Worm (Caenorhabditis elegans) whole organism, dauer: ENCODE data around the gene math-25.
"Not testable (repeated sequence)": the region's sequence is repeated elsewhere in the genome, so short reads cannot be mapped to it uniquely, and the experiment has no call there.

ENCODE experiments used
- unc-62 ChIP-seq: sonication (generic microtip); optimal IDR thresholded peaks from 2 replicates; lab custom pipeline; 2017; ENCODE audit warnings: missing biosample characterization, missing genetic modification reagents, missing genetic modification characterization

The math-25 gene

DNA sequence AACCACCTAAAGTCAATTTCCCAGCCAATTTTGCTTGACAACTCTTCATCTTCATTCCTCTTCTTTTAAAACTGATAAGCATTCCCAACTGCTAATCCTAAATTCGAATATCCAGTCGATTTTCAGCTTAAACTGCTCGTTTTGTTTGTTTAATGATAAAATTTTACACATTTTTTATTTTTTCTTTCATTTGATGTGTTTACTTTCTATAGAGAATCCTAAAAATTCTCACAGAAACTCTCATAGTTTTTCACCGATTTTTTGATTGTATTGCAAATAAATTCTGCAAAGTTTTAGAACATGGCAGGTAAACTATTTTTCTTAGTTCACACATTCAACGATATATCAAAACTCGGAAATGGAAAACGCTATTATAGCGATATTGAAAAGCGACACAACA, at the start of gene math-25:
math-25 (plus strand) TSS at position 301 of the 400 bp plus-strand sequence.
- no peak for TF ChIP-seq unc-62 (GFP tag; lab: Kevin White, UChicago)

ce11 chrII:1848109-1848508, 47.8 kb upstream of the math-25 start, which contains the start of gene fbxb-97:
Gene fbxb-97 (minus strand): TSS chrII:1848161.
- no peak for TF ChIP-seq unc-62 (GFP tag; lab: Kevin White, UChicago)

DNA sequence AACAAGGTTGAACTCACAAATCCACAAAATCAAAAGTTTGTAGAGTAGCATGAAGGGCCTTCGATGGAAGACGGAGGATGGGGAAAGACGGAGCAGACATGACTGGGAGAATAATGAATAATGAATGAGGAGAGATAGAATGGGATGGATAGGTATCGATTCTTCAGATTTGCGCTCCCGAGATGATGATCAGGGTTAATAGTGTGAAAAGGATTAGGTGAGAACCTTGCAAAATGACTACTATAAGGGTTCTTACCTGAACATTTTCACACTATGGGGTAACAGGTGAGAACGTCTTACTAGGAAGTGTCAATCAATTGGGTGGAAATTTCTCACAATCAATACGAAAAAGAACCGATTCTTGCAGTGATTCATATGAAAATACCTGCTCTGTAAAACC, 45.6 kb upstream of the math-25 start, which contains the start of gene fbxb-96:
fbxb-96 (minus strand) TSS at position 101 of the 400 bp plus-strand sequence.
- TF ChIP-seq unc-62 (GFP tag; lab: Kevin White, UChicago) = no peak

DNA sequence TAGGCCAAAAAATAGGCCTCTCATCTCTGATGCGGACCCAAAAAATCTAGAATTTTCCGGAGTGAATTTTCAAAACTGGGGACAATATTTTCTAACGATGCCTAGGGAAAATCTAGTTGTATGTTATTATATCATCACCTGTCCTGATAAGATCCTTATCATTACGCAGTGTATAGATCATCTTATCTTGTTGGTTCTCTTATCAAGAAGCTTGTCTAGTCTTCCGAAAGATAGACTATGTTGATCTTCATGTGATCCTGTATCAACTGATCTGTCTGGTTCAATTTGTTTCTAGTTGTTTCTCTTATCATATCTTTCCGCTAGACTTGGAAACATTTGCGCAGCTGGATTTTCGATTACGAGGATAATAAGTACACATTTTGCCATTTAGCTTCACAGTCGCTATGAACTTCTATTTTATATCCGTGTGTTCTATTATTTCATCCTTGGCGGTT, 45.0 kb upstream of the math-25 start, which contains the start of gene C52E2.3:
C52E2.3 (plus strand) TSS at position 405 of the 455 bp plus-strand sequence.
- no peak for TF ChIP-seq unc-62 (GFP tag; lab: Kevin White, UChicago)

- no peak for TF ChIP-seq unc-62 (GFP tag; lab: Kevin White, UChicago)
Measured at ce11 chrII:1851716-1852115, 44.1 kb upstream of the math-25 start.

ce11 chrII:1852503-1852902, 43.4 kb upstream of the math-25 start, which contains the start of gene C52E2.2:
Gene C52E2.2 (plus strand): TSS chrII:1852803.
- TF ChIP-seq unc-62 (GFP tag; lab: Kevin White, UChicago) = no peak

DNA sequence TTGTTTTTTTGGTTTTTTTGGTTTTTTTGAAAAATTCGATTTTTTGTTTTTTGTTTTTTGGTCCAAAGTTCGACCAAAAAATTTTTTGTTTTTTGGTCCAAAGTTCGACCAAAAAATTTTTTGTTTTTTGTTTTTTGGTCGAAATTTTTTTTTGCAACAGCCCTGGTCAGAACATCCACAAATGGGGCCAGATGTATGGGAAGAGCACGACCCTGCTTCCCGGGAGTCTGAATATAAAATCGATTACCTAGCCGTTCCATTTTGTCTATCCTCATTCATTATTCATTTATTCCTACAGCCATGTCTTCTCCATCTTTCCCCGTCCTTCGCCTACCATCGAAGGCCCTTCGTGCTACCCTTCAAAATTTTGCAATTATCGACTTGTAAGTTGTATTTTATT, 41.8 kb upstream of the math-25 start, which contains the start of gene fbxb-95:
fbxb-95 (plus strand) TSS at position 301 of the 400 bp plus-strand sequence.
- TF ChIP-seq unc-62 (GFP tag; lab: Kevin White, UChicago) = not testable (repeated sequence)

DNA sequence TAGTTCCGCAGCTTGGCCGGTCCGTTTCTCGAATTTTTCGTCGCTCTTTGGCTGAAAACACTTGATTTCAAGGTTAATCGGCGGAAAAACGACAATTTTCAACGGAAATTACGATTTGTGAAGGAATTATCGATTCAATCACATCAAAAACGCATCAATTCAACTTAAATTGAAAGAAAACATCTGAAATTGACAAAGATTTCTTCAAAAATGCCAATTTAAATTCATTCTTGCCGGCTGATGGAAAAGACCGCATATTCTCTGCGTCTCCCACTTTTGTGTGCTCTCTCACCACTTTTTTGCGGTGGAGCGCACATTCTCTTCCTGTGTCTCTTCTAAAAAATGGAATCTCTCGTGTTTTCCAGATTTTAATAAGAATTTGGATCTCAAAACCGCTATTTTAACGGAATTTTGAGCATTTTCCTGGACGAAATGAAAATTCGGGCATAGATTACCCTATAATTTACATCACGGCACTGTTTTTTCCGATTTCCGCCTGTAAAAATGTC, 34.5 kb upstream of the math-25 start, which contains the start of gene C16C4.18:
C16C4.18 (minus strand) TSS at position 51 of the 509 bp plus-strand sequence.
- not testable (repeated sequence) for TF ChIP-seq unc-62 (GFP tag; lab: Kevin White, UChicago)

- TF ChIP-seq unc-62 (GFP tag; lab: Kevin White, UChicago) = not testable (repeated sequence)
Measured at ce11 chrII:1862334-1862733, 33.5 kb upstream of the math-25 start, which contains the start of gene fbxb-98. Gene fbxb-98 (plus strand): TSS chrII:1862634.

ce11 chrII:1864278-1864677, 31.6 kb upstream of the math-25 start, which contains the start of gene C16C4.17:
Gene C16C4.17 (plus strand): TSS chrII:1864578.
- no peak for TF ChIP-seq unc-62 (GFP tag; lab: Kevin White, UChicago)

ce11 chrII:1865683-1866431, 30.0 kb upstream of the math-25 start, which contains the start of gene math-15:
Gene math-15 (plus strand): TSS chrII:1866381.
- no peak for TF ChIP-seq unc-62 (GFP tag; lab: Kevin White, UChicago)

DNA sequence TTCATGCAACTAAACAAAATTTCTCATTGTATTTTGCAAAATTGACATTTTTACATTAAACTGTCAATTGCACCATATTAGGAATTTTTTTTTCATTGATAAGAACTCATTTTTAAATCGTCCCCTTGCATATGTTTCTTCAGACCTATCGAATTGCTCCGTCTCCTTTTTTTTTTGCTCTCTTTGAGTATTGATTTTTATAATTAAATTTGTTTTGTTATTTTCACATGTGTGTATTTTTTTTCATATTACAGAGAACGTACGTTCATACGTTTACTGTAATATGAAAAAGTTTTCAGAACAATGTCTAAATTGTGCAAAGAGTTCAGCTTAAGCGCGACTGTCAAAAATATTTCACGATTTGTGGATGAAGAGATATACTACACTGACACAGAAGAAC, 26.7 kb upstream of the math-25 start, which contains the start of gene math-14:
math-14 (plus strand) TSS at position 301 of the 400 bp plus-strand sequence.
- no peak for TF ChIP-seq unc-62 (GFP tag; lab: Kevin White, UChicago)

ce11 chrII:1870875-1871592, 24.8 kb upstream of the math-25 start, which contains the start of gene math-10:
Gene math-10 (plus strand): TSS chrII:1871542.
- TF ChIP-seq unc-62 (GFP tag; lab: Kevin White, UChicago) = no peak

- TF ChIP-seq unc-62 (GFP tag; lab: Kevin White, UChicago) = no peak
Measured at ce11 chrII:1875658-1876057, 20.2 kb upstream of the math-25 start, which contains the start of gene math-13. Gene math-13 (plus strand): TSS chrII:1875958.

ce11 chrII:1878663-1879062, 17.2 kb upstream of the math-25 start, which contains the start of gene math-16:
Gene math-16 (minus strand): TSS chrII:1878763.
- no peak for TF ChIP-seq unc-62 (GFP tag; lab: Kevin White, UChicago)
